Worm (Caenorhabditis elegans) whole organism, midembryonic: ENCODE measurements around the gene C07G2.5.

Experiments
- T22C8.4 ChIP-seq: fragments of 200-800 bp; sonication (Bioruptor generic); IDR thresholded peaks from 2 replicates; pipeline ENCODE4 v1.3.6; 2022; ENCODE audit warnings: missing genetic modification characterization, missing compliant biosample characterization
- cog-1 ChIP-seq: sonication (generic microtip); optimal IDR thresholded peaks from 2 replicates; lab custom pipeline; 2016; ENCODE audit warnings: missing genetic modification characterization, missing compliant biosample characterization
- flt-1 ChIP-seq: fragments of 200-800 bp; sonication (Bioruptor generic); IDR thresholded peaks from 2 replicates; pipeline ENCODE4 v1.3.6; 2022; ENCODE audit warnings: missing genetic modification characterization, missing compliant biosample characterization
- med-1 ChIP-seq: sonication (generic microtip); optimal IDR thresholded peaks from 2 replicates; lab custom pipeline; 2017; ENCODE audit warnings: missing genetic modification characterization, mild to moderate bottlenecking, missing compliant biosample characterization, antibody characterized with exemption, missing genetic modification reagents; ENCODE audit not compliant: insufficient read depth
- ref-1 ChIP-seq: fragments of 200-800 bp; sonication (Bioruptor generic); conservative IDR thresholded peaks from 2 replicates; pipeline ENCODE4 v1.3.6; 2022; ENCODE audit warnings: missing genetic modification reagents, missing genetic modification characterization, missing compliant biosample characterization
- tab-1 ChIP-seq: fragments of 200-800 bp; sonication (Bioruptor generic); IDR thresholded peaks from 2 replicates; pipeline ENCODE4 v1.3.6; 2022; ENCODE audit warnings: missing genetic modification characterization, missing compliant biosample characterization

C07G2.5 gene

DNA sequence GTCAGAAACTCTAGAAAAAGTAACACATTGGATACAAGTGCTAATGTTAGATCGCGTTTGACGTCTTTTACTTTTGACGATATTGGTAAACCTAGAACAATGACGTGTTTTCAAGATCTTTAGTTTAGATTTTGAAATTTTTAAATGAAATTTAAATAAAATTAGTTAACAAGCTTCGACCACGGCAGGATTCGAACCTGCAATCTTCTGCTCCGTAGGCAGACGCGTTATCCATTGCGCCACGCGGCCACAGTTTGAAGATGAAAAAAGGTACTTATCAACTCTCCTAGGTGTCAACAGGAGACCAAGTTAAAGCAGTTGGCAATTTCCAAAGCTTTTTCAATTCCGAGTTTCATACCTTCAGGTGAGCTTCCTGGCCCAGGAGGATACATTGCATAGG lies 49.5 kb downstream of the C07G2.5 start:
- no peak for TF ChIP-seq cog-1 (tag; lab: Kevin White, UChicago)
- TF ChIP-seq flt-1 (GFP tag; lab: Robert Waterston, UW), result no peak
- TF ChIP-seq med-1 (GFP tag; lab: Kevin White, UChicago), result no peak
- no peak for TF ChIP-seq tab-1 (GFP tag; lab: Robert Waterston, UW)
- TF ChIP-seq T22C8.4 (GFP tag; lab: Robert Waterston, UW), result no peak
- TF ChIP-seq ref-1 (GFP tag; lab: Robert Waterston, UW), result no peak
